Fruit fly (Drosophila melanogaster) whole organism, wandering third instar larva: ENCODE measurements around the gene Crag.

Experiments used
- Abd-B ChIP-seq: fragments of >200 bp; optimal IDR thresholded peaks from 2 replicates; lab custom pipeline; 2017; ENCODE audit warnings: missing biosample characterization, missing genetic modification characterization
- CG32264 ChIP-seq: fragments of 200-800 bp; sonication (Bioruptor generic); optimal IDR thresholded peaks from 2 replicates; lab custom pipeline; 2016; ENCODE audit warnings: missing biosample characterization, missing genetic modification characterization
- CG9705 ChIP-seq: fragments of 200-800 bp; sonication (Bioruptor generic); optimal IDR thresholded peaks from 2 replicates; lab custom pipeline; 2018; ENCODE audit warnings: missing biosample characterization, mild to moderate bottlenecking, missing genetic modification characterization
- CrebA ChIP-seq: fragments of 200-800 bp; sonication (Bioruptor generic); optimal IDR thresholded peaks from 2 replicates; lab custom pipeline; 2016; ENCODE audit warnings: missing biosample characterization, mild to moderate bottlenecking, missing genetic modification characterization, borderline replicate concordance
- Dfd ChIP-seq: fragments of >200 bp; optimal IDR thresholded peaks from 2 replicates; lab custom pipeline; 2017; ENCODE audit warnings: missing biosample characterization, missing genetic modification characterization
- GATAd ChIP-seq: sonication (Bioruptor generic); optimal IDR thresholded peaks from 2 replicates; lab custom pipeline; 2016; ENCODE audit warnings: missing biosample characterization, missing genetic modification characterization
- HLH106 ChIP-seq: fragments of 200-800 bp; optimal IDR thresholded peaks from 3 replicates; lab custom pipeline; 2019; ENCODE audit warnings: missing biosample characterization, mild to moderate bottlenecking, missing genetic modification characterization, moderate library complexity
- Hnf4 ChIP-seq: fragments of 200-800 bp; sonication (Bioruptor generic); optimal IDR thresholded peaks from 2 replicates; lab custom pipeline; 2016; ENCODE audit warnings: missing biosample characterization, mild to moderate bottlenecking, missing genetic modification characterization
- Hr78 ChIP-seq: fragments of >200 bp; optimal IDR thresholded peaks from 2 replicates; lab custom pipeline; 2017; ENCODE audit warnings: missing biosample characterization, missing genetic modification characterization
- Hr83 ChIP-seq: fragments of 200-300 bp; sonication (Bioruptor generic); optimal IDR thresholded peaks from 2 replicates; lab custom pipeline; 2016; ENCODE audit warnings: missing biosample characterization, mild to moderate bottlenecking, missing genetic modification characterization, moderate library complexity; ENCODE audit not compliant: poor library complexity, severe bottlenecking
- Jra ChIP-seq: sonication (Bioruptor generic); optimal IDR thresholded peaks from 2 replicates; lab custom pipeline; 2016; ENCODE audit warnings: missing biosample characterization, missing genetic modification characterization
- Mio ChIP-seq: sonication (Bioruptor generic); optimal IDR thresholded peaks from 2 replicates; lab custom pipeline; 2016; ENCODE audit warnings: missing biosample characterization, missing genetic modification characterization
- Myc ChIP-seq: fragments of >200 bp; optimal IDR thresholded peaks from 2 replicates; lab custom pipeline; 2017
- N ChIP-seq: fragments of >200 bp; optimal IDR thresholded peaks from 2 replicates; lab custom pipeline; 2018; ENCODE audit warnings: missing biosample characterization, missing external identifiers, missing genetic modification characterization
- OdsH ChIP-seq: fragments of 200-800 bp; sonication (Bioruptor generic); optimal IDR thresholded peaks from 2 replicates; lab custom pipeline; 2016; ENCODE audit warnings: missing biosample characterization, mild to moderate bottlenecking, missing genetic modification characterization
- Rel ChIP-seq, 2 experiments: fragments of 200-800 bp; sonication (Bioruptor generic) in 1 of 2; optimal IDR thresholded peaks; 2 replicates in 1 of 2; 3 replicates in 1 of 2; lab custom pipeline; 2016 to 2019; ENCODE audit warnings: mild to moderate bottlenecking in 2 of 2, missing biosample characterization in 2 of 2, missing genetic modification characterization in 2 of 2, moderate library complexity in 1 of 2
- Sp1 ChIP-seq: fragments of 200-800 bp; sonication (Bioruptor generic); optimal IDR thresholded peaks from 3 replicates; lab custom pipeline; 2019; ENCODE audit warnings: missing biosample characterization, mild to moderate bottlenecking, missing genetic modification characterization, moderate library complexity
- Vsx2 ChIP-seq: fragments of 200-300, 225-300 bp; sonication (Bioruptor generic); optimal IDR thresholded peaks from 2 replicates; lab custom pipeline; 2018; ENCODE audit warnings: missing biosample characterization, missing genetic modification characterization; ENCODE audit not compliant: partially characterized antibody
- br ChIP-seq: fragments of 200-800 bp; sonication (Bioruptor generic); optimal IDR thresholded peaks from 2 replicates; lab custom pipeline; 2016; ENCODE audit warnings: missing biosample characterization, missing genetic modification characterization
- brk ChIP-seq: fragments of 200-800 bp; sonication (Bioruptor generic); optimal IDR thresholded peaks from 2 replicates; lab custom pipeline; 2016; ENCODE audit warnings: missing biosample characterization, mild to moderate bottlenecking, missing genetic modification characterization
- dl ChIP-seq, 2 experiments: fragments of 175-275, 200-275 bp in 1 of 2; fragments of 200-275 bp in 1 of 2; sonication (Bioruptor generic); optimal IDR thresholded peaks; lab custom pipeline; 2018; ENCODE audit warnings: mild to moderate bottlenecking in 2 of 2, missing biosample characterization in 2 of 2, missing genetic modification characterization in 2 of 2, moderate library complexity in 2 of 2; ENCODE audit not compliant: partially characterized antibody in 2 of 2, insufficient read depth in 1 of 2
- dmrt93B ChIP-seq: fragments of 200-800 bp; sonication (Bioruptor generic); optimal IDR thresholded peaks from 2 replicates; lab custom pipeline; 2018; ENCODE audit warnings: missing biosample characterization, mild to moderate bottlenecking, missing genetic modification characterization
- dsf ChIP-seq: sonication (Bioruptor generic); optimal IDR thresholded peaks from 2 replicates; lab custom pipeline; 2016; ENCODE audit warnings: missing biosample characterization, missing genetic modification characterization, borderline replicate concordance
- foxo ChIP-seq, 2 experiments: fragments of 200-800 bp; sonication (Bioruptor generic); optimal IDR thresholded peaks; 2 replicates in 1 of 2; 3 replicates in 1 of 2; lab custom pipeline; 2016 to 2017; ENCODE audit warnings: missing biosample characterization in 2 of 2, missing genetic modification characterization in 2 of 2
- fru ChIP-seq: fragments of 200-800 bp; sonication (Bioruptor generic); optimal IDR thresholded peaks from 3 replicates; lab custom pipeline; 2016; ENCODE audit warnings: missing biosample characterization, mild to moderate bottlenecking, missing genetic modification characterization
- h ChIP-seq: fragments of 200-800 bp; sonication (Bioruptor generic); optimal IDR thresholded peaks from 3 replicates; lab custom pipeline; 2016; ENCODE audit warnings: missing biosample characterization, mild to moderate bottlenecking, missing genetic modification characterization
- jim ChIP-seq: fragments of 175-275, 200-325 bp; sonication (Bioruptor generic); optimal IDR thresholded peaks from 2 replicates; lab custom pipeline; 2016; ENCODE audit warnings: missing biosample characterization, mild to moderate bottlenecking, missing genetic modification characterization
- lola ChIP-seq: fragments of >200 bp; optimal IDR thresholded peaks from 2 replicates; lab custom pipeline; 2017; ENCODE audit warnings: missing biosample characterization, missing genetic modification characterization
- pan ChIP-seq: fragments of >200 bp; optimal IDR thresholded peaks from 2 replicates; lab custom pipeline; 2017
- rgr ChIP-seq: fragments of 200-800 bp; sonication (Bioruptor generic); optimal IDR thresholded peaks from 3 replicates; lab custom pipeline; 2016; ENCODE audit warnings: missing biosample characterization, mild to moderate bottlenecking, missing genetic modification characterization
- sv ChIP-seq: fragments of 200-800 bp; sonication (Bioruptor generic); optimal IDR thresholded peaks from 3 replicates; lab custom pipeline; 2016; ENCODE audit warnings: missing biosample characterization, missing genetic modification characterization
- tai ChIP-seq: sonication (Bioruptor generic); optimal IDR thresholded peaks from 2 replicates; lab custom pipeline; 2016; ENCODE audit warnings: missing biosample characterization, missing genetic modification characterization
- usp ChIP-seq: fragments of >200 bp; optimal IDR thresholded peaks from 2 replicates; lab custom pipeline; 2017; ENCODE audit warnings: missing biosample characterization, missing genetic modification characterization
- woc ChIP-seq: sonication (Bioruptor generic); optimal IDR thresholded peaks from 2 replicates; lab custom pipeline; 2016; ENCODE audit warnings: missing biosample characterization, mild to moderate bottlenecking, missing genetic modification characterization

Crag gene

DNA sequence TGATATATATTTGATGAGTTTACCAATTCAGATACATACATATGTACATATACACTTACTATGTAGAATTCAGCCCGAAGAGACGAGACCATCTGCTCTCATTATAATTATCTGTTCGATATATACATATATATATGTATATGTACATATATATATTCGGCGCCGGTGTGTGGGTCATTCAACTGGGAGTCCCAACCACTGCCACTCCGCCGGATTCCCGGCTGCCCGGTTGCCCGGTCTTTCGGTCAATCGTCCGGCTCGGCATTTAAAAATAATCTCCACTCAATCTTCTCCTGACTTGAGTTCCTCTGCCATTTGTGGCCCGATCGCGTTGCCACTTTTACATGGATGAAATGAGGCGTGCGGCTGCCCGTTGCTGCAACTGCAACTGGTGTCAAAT lies 15.2 kb upstream of the Crag start:
- no peak for TF ChIP-seq Rel (GFP tag; optimal IDR thresholded peaks at IDR 0.05; lab: Kevin White, UChicago)
- peak; percentile 67 for TF ChIP-seq Rel (tag; optimal IDR thresholded peaks at IDR 0.05; lab: Kevin White, UChicago)
- TF ChIP-seq Hr83 (GFP tag; lab: Kevin White, UChicago) = no peak
- TF ChIP-seq, all 38 proteins: peak for 1

- no peak for TF ChIP-seq CG32264 (GFP tag; lab: Kevin White, UChicago)
- TF ChIP-seq GATAd (GFP tag; lab: Kevin White, UChicago) = no peak
- no peak for TF ChIP-seq br (GFP tag; lab: Kevin White, UChicago)
- no peak for TF ChIP-seq Sp1
- TF ChIP-seq Hr83 (GFP tag; lab: Kevin White, UChicago) = no peak
- no peak for TF ChIP-seq dl (GFP tag; optimal IDR thresholded peaks at IDR 0.05; lab: Kevin White, UChicago; ENCODE audit: insufficient read depth in 1 of 2, partially characterized antibody in 2 of 2)
- TF ChIP-seq Abd-B = no peak
- no peak for TF ChIP-seq N (GFP tag; lab: Kevin White, UChicago)
- TF ChIP-seq Dfd (GFP tag; lab: Kevin White, UChicago) = no peak
- TF ChIP-seq Hr78 (GFP tag; lab: Kevin White, UChicago) = no peak
- TF ChIP-seq jim (GFP tag; lab: Kevin White, UChicago) = no peak
- no peak for TF ChIP-seq Vsx2
- TF ChIP-seq pan (lab: Kevin White, UChicago) = no peak
These were observed 12.7 kb upstream of the Crag start for dm6 chrX:8579097-8579496.

- no peak for TF ChIP-seq tai (GFP tag; lab: Kevin White, UChicago)
- TF ChIP-seq Rel (GFP tag; optimal IDR thresholded peaks at IDR 0.05; lab: Kevin White, UChicago) = no peak
- peak; percentile 64 for TF ChIP-seq Rel (tag; optimal IDR thresholded peaks at IDR 0.05; lab: Kevin White, UChicago)
These were observed 12.0 kb upstream of the Crag start for dm6 chrX:8579875-8580274.

dm6 chrX:8580794-8581193 lies 11.0 kb upstream of the Crag start:
- no peak for TF ChIP-seq Mio (GFP tag; lab: Kevin White, UChicago)
- no peak for TF ChIP-seq Dfd (GFP tag; lab: Kevin White, UChicago)
- TF ChIP-seq brk = no peak
- no peak for TF ChIP-seq OdsH (GFP tag; lab: Kevin White, UChicago)
- no peak for TF ChIP-seq Rel (GFP tag; optimal IDR thresholded peaks at IDR 0.05; lab: Kevin White, UChicago)
- no peak for TF ChIP-seq Rel (tag; optimal IDR thresholded peaks at IDR 0.05; lab: Kevin White, UChicago)
- TF ChIP-seq jim (GFP tag; lab: Kevin White, UChicago) = no peak
- no peak for TF ChIP-seq Myc (lab: Kevin White, UChicago)
- TF ChIP-seq dsf (GFP tag; lab: Kevin White, UChicago) = no peak
- no peak for TF ChIP-seq woc

DNA sequence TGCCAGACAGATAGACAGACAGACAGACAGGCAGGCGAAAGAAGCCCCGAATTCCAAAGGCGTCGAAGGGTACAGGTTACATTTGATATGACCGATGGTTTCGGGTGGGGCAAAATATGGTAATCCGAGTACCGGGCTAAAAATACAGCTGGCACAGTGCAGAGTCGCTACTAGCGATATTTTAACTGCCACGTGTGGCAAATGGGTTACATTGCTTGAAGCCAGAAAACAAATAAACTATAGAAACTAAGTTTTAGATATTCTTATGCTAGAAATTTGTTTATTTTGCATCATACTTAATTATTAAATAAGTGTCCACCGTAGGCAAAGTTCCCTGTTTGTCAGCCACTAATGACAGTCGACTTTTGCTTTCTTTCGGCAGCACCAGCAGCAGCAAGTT lies 8.7 kb upstream of the Crag start:
- TF ChIP-seq fru (GFP tag; lab: Kevin White, UChicago) (no peak), OdsH (GFP tag; lab: Kevin White, UChicago) (no peak), lola (GFP tag; lab: Kevin White, UChicago) (no peak)

DNA sequence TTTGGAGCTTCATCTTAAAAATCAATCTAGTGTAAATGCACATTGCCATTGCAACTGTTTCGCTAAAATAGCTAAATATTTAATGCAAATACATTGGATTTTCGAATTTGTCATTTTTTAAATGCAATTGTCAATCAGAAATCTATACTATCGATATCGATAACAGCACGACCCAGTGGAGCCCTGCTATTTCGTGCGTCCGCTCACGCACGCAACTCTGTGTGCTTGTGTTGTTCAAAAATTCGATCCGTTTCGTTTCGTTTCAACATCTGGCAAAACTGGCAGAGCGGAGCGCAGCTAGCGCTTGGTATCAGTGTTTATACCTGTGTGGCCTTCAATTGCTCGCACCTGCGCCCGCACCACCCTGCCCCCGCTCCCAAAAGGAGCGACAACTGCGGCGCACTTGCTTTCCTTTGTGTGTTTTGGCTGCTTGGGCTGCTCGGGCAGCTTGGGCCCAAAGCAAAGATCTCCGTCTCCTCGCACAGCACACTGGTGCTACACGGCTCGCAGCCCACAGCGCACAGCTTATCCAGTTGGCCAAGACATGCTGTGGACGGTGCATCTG lies 3.1 kb upstream of the Crag start, which contains the start of gene CG12081:
Gene CG12081, plus strand, starts transcription at position 205 of the 565 bp plus-strand sequence.
- TF ChIP-seq lola (GFP tag; lab: Kevin White, UChicago) = no peak
- TF ChIP-seq br (GFP tag; lab: Kevin White, UChicago) = no peak
- no peak for TF ChIP-seq GATAd (GFP tag; lab: Kevin White, UChicago)
- no peak for TF ChIP-seq Vsx2
- no peak for TF ChIP-seq brk
- TF ChIP-seq dmrt93B = no peak
- no peak for TF ChIP-seq jim (GFP tag; lab: Kevin White, UChicago)
- no peak for TF ChIP-seq Rel (GFP tag; optimal IDR thresholded peaks at IDR 0.05; lab: Kevin White, UChicago)
- TF ChIP-seq Rel (tag; optimal IDR thresholded peaks at IDR 0.05; lab: Kevin White, UChicago) = peak; percentile 35
- no peak for TF ChIP-seq usp (GFP tag; lab: Kevin White, UChicago)
- no peak for TF ChIP-seq sv
- peak; percentile 23 for TF ChIP-seq h (GFP tag; lab: Kevin White, UChicago)
- TF ChIP-seq tai (GFP tag; lab: Kevin White, UChicago) = no peak
- no peak for TF ChIP-seq OdsH (GFP tag; lab: Kevin White, UChicago)
- TF ChIP-seq CG32264 (GFP tag; lab: Kevin White, UChicago) = no peak
- TF ChIP-seq Dfd (GFP tag; lab: Kevin White, UChicago) = no peak
- TF ChIP-seq Hr83 (GFP tag; lab: Kevin White, UChicago) = no peak
- peak; percentile 18 for TF ChIP-seq HLH106 (tag; lab: Kevin White, UChicago)
- TF ChIP-seq CG9705 = no peak
- peak; percentile 2 for TF ChIP-seq fru (GFP tag; lab: Kevin White, UChicago)
- TF ChIP-seq CrebA (GFP tag; lab: Kevin White, UChicago) = no peak
- no peak for TF ChIP-seq Mio (GFP tag; lab: Kevin White, UChicago)
- no peak for TF ChIP-seq Hnf4
- TF ChIP-seq pan (lab: Kevin White, UChicago) = no peak
- no peak for TF ChIP-seq foxo (GFP tag; optimal IDR thresholded peaks at IDR 0.05; lab: Kevin White, UChicago)
- TF ChIP-seq N (GFP tag; lab: Kevin White, UChicago) = peak; percentile 80
- TF ChIP-seq dl (GFP tag; optimal IDR thresholded peaks at IDR 0.05; lab: Kevin White, UChicago; ENCODE audit: insufficient read depth in 1 of 2, partially characterized antibody in 2 of 2) = no peak
- TF ChIP-seq rgr = peak; percentile 16
- no peak for TF ChIP-seq Hr78 (GFP tag; lab: Kevin White, UChicago)
- TF ChIP-seq Myc (lab: Kevin White, UChicago) = no peak
- peak; percentile 38 for TF ChIP-seq woc
- no peak for TF ChIP-seq Abd-B
- TF ChIP-seq Jra (GFP tag; lab: Kevin White, UChicago) = no peak
